Worm (Caenorhabditis elegans) whole organism, dauer: ENCODE data around the gene C06E1.1.

Experiments
- unc-62 ChIP-seq: sonication (generic microtip); optimal IDR thresholded peaks from 2 replicates; lab custom pipeline; 2017; ENCODE audit warnings: missing biosample characterization, missing genetic modification reagents, missing genetic modification characterization

C06E1.1 gene

ce11 chrIII:8656055-8656454 lies 50.4 kb downstream of the C06E1.1 start:
- no peak for TF ChIP-seq unc-62 (GFP tag; lab: Kevin White, UChicago)
